Fruit fly (Drosophila melanogaster) whole organism, embryonic: ENCODE results near the gene yellow-g2.
A peak's percentile ranks its signal among the peaks of the same experiment; 100 is the strongest.

ENCODE experiments used
- Adf1 ChIP-seq: fragments of 200-800 bp; sonication (Bioruptor generic); IDR thresholded peaks from 2 replicates; pipeline ENCODE4 v1.3.6; 2022; ENCODE audit warnings: missing biosample characterization, missing genetic modification characterization
- Aef1 ChIP-seq: fragments of 200-800 bp; sonication (Bioruptor generic); IDR thresholded peaks from 3 replicates; pipeline ENCODE4 v1.3.6; 2022; ENCODE audit warnings: missing biosample characterization, missing genetic modification characterization
- BEAF-32 ChIP-seq: fragments of 200-800 bp; sonication (Bioruptor generic); optimal IDR thresholded peaks from 3 replicates; lab custom pipeline; 2017; ENCODE audit warnings: missing biosample characterization, missing genetic modification characterization, mild to moderate bottlenecking, moderate library complexity, missing genetic modification reagents
- CG10267 ChIP-seq: fragments of 200-800 bp; sonication (Bioruptor generic); optimal IDR thresholded peaks from 2 replicates; lab custom pipeline; 2018; ENCODE audit warnings: missing biosample characterization, mild to moderate bottlenecking, missing genetic modification characterization, moderate library complexity
- CG12659 ChIP-seq: fragments of 200-800 bp; sonication (Bioruptor generic); optimal IDR thresholded peaks from 3 replicates; lab custom pipeline; 2017; ENCODE audit warnings: mild to moderate bottlenecking, missing biosample characterization, missing genetic modification reagents, missing genetic modification characterization
- CG13123 ChIP-seq: fragments of 200-800 bp; sonication (Bioruptor generic); optimal IDR thresholded peaks from 2 replicates; lab custom pipeline; 2016; ENCODE audit warnings: missing biosample characterization, missing genetic modification characterization
- CG14710 ChIP-seq: fragments of 200-800 bp; sonication (Bioruptor generic); optimal IDR thresholded peaks from 3 replicates; lab custom pipeline; 2019; ENCODE audit warnings: missing biosample characterization, mild to moderate bottlenecking, missing genetic modification characterization, moderate library complexity
- CG17186 ChIP-seq: fragments of 200-800 bp; sonication (Bioruptor generic); optimal IDR thresholded peaks from 3 replicates; lab custom pipeline; 2017; ENCODE audit warnings: missing biosample characterization, missing genetic modification reagents, missing genetic modification characterization
- CG3847 ChIP-seq: fragments of 200-800 bp; sonication (Bioruptor generic); IDR thresholded peaks from 2 replicates; pipeline ENCODE4 v1.3.6; 2022; ENCODE audit warnings: missing biosample characterization, missing genetic modification characterization
- CG7963 ChIP-seq: fragments of 200-800 bp; sonication (Bioruptor generic); IDR thresholded peaks from 3 replicates; pipeline ENCODE4 v1.3.6; 2022; ENCODE audit warnings: missing biosample characterization, missing genetic modification characterization; ENCODE audit not compliant: partially characterized antibody
- CoRest ChIP-seq: fragments of 200-800 bp; sonication (Bioruptor generic); optimal IDR thresholded peaks from 3 replicates; lab custom pipeline; 2018; ENCODE audit warnings: missing biosample characterization, mild to moderate bottlenecking, missing genetic modification characterization, moderate library complexity
- Dp ChIP-seq: fragments of 200-800 bp; sonication (Bioruptor generic); optimal IDR thresholded peaks from 2 replicates; lab custom pipeline; 2018; ENCODE audit warnings: missing biosample characterization, mild to moderate bottlenecking, missing genetic modification characterization, moderate library complexity
- Ets97D ChIP-seq: fragments of 200-800 bp; sonication (Bioruptor generic); optimal IDR thresholded peaks from 3 replicates; lab custom pipeline; 2016; ENCODE audit warnings: missing biosample characterization, missing genetic modification characterization
- Hand ChIP-seq: fragments of 200-800 bp; sonication (Bioruptor generic); optimal IDR thresholded peaks from 2 replicates; lab custom pipeline; 2017; ENCODE audit warnings: mild to moderate bottlenecking, missing biosample characterization, missing genetic modification reagents, missing genetic modification characterization
- HmgD ChIP-seq: fragments of 200-800 bp; sonication (Bioruptor generic); optimal IDR thresholded peaks from 3 replicates; lab custom pipeline; 2016; ENCODE audit warnings: missing biosample characterization, missing genetic modification characterization
- Hmr ChIP-seq: fragments of 200-800 bp; sonication (Bioruptor generic); optimal IDR thresholded peaks from 3 replicates; lab custom pipeline; 2017; ENCODE audit warnings: mild to moderate bottlenecking, missing biosample characterization, missing genetic modification reagents, missing genetic modification characterization
- Hmx ChIP-seq: fragments of 200-800 bp; sonication (Bioruptor generic); optimal IDR thresholded peaks from 2 replicates; lab custom pipeline; 2016; ENCODE audit warnings: missing biosample characterization, missing genetic modification characterization
- MBD-R2 ChIP-seq: fragments of 200-800 bp; sonication (Bioruptor generic); IDR thresholded peaks from 2 replicates; pipeline ENCODE4 v1.3.6; 2022; ENCODE audit warnings: missing biosample characterization, missing genetic modification characterization
- Med ChIP-seq: fragments of 200-800 bp; sonication (Bioruptor generic); peaks from one replicate; lab custom pipeline; 2016; ENCODE audit warnings: missing biosample characterization, missing genetic modification characterization, mild to moderate bottlenecking, inconsistent platforms, moderate library complexity
- Sry-β ChIP-seq: fragments of 200-800 bp; sonication (Bioruptor generic); optimal IDR thresholded peaks from 2 replicates; lab custom pipeline; 2018; ENCODE audit warnings: missing biosample characterization, mild to moderate bottlenecking, missing genetic modification characterization, moderate library complexity
- Stat92E ChIP-seq, 3 experiments: fragments of >200 bp in 2 of 3; fragments of 200-800 bp in 1 of 3; sonication (Bioruptor generic) in 1 of 3; optimal IDR thresholded peaks; 2 replicates each; lab custom pipeline; 2017 to 2019; ENCODE audit warnings: missing biosample characterization in 3 of 3, missing genetic modification characterization in 3 of 3, mild to moderate bottlenecking in 1 of 3, moderate library complexity in 1 of 3
- Vsx1 ChIP-seq: fragments of 200-800 bp; sonication (Bioruptor generic); optimal IDR thresholded peaks from 2 replicates; lab custom pipeline; 2017; ENCODE audit warnings: missing biosample characterization, mild to moderate bottlenecking, missing genetic modification characterization, missing genetic modification reagents
- ato ChIP-seq: fragments of 200-800 bp; sonication (Bioruptor generic); IDR thresholded peaks from 2 replicates; pipeline ENCODE4 v1.3.6; 2022; ENCODE audit warnings: missing biosample characterization, missing genetic modification characterization; ENCODE audit not compliant: partially characterized antibody
- bowl ChIP-seq: fragments of 200-800 bp; sonication (Bioruptor generic); IDR thresholded peaks from 2 replicates; pipeline ENCODE4 v1.3.6; 2022; ENCODE audit warnings: missing biosample characterization, missing genetic modification characterization
- cad ChIP-seq: fragments of >200 bp; optimal IDR thresholded peaks from 2 replicates; lab custom pipeline; 2017; ENCODE audit warnings: missing biosample characterization, missing genetic modification characterization
- chn ChIP-seq: fragments of 200-800 bp; sonication (Bioruptor generic); optimal IDR thresholded peaks from 2 replicates; lab custom pipeline; 2016; ENCODE audit warnings: missing biosample characterization, missing genetic modification characterization
- da ChIP-seq: fragments of 200-800 bp; sonication (Bioruptor generic); optimal IDR thresholded peaks from 2 replicates; lab custom pipeline; 2016; ENCODE audit warnings: missing biosample characterization, missing genetic modification characterization
- eve ChIP-seq, 2 experiments: fragments of >200 bp; optimal IDR thresholded peaks; 2 replicates each; lab custom pipeline; 2017; ENCODE audit warnings: missing biosample characterization in 2 of 2, missing genetic modification characterization in 2 of 2
- gfzf ChIP-seq: fragments of 200-800 bp; sonication (Bioruptor generic); optimal IDR thresholded peaks from 2 replicates; lab custom pipeline; 2016; ENCODE audit warnings: missing biosample characterization, mild to moderate bottlenecking, missing genetic modification characterization, moderate library complexity
- grn ChIP-seq: fragments of 200-800 bp; sonication (Bioruptor generic); optimal IDR thresholded peaks from 3 replicates; lab custom pipeline; 2017; ENCODE audit warnings: missing biosample characterization, missing genetic modification characterization
- hkb ChIP-seq, 2 experiments: fragments of 200-800 bp in 1 of 2; fragments of >200 bp in 1 of 2; sonication (Bioruptor generic) in 1 of 2; IDR thresholded peaks in 1 of 2; optimal IDR thresholded peaks in 1 of 2; 2 replicates each; pipeline versions ENCODE4 v1.3.6 to Lab custom; 2017 to 2022; ENCODE audit warnings: missing biosample characterization in 1 of 2, missing genetic modification characterization in 1 of 2
- knrl ChIP-seq: fragments of 200-800 bp; sonication (Bioruptor generic); IDR thresholded peaks from 3 replicates; pipeline ENCODE4 v1.3.6; 2022; ENCODE audit warnings: missing biosample characterization, missing genetic modification characterization; ENCODE audit not compliant: partially characterized antibody
- phol ChIP-seq: fragments of 200-800 bp; sonication (Bioruptor generic); optimal IDR thresholded peaks from 3 replicates; lab custom pipeline; 2018; ENCODE audit warnings: missing biosample characterization, mild to moderate bottlenecking, missing genetic modification characterization, moderate library complexity
- sqz ChIP-seq: fragments of 200-800 bp; sonication (Bioruptor generic); optimal IDR thresholded peaks from 3 replicates; lab custom pipeline; 2018; ENCODE audit warnings: missing biosample characterization, mild to moderate bottlenecking, missing genetic modification characterization
- stwl ChIP-seq: fragments of 200-800 bp; sonication (Bioruptor generic); optimal IDR thresholded peaks from 3 replicates; lab custom pipeline; 2018; ENCODE audit warnings: missing biosample characterization, mild to moderate bottlenecking, missing genetic modification characterization, moderate library complexity
- trem ChIP-seq: fragments of 200-800 bp; optimal IDR thresholded peaks from 3 replicates; lab custom pipeline; 2019; ENCODE audit warnings: missing biosample characterization, mild to moderate bottlenecking, missing genetic modification characterization, moderate library complexity
- zen ChIP-seq: fragments of 200-800 bp; sonication (Bioruptor generic); optimal IDR thresholded peaks from 3 replicates; lab custom pipeline; 2018; ENCODE audit warnings: missing biosample characterization, mild to moderate bottlenecking, missing genetic modification characterization, moderate library complexity

The yellow-g2 gene

dm6 chr3L:2237034-2237433 lies 39.3 kb upstream of the yellow-g2 start, which contains the start of gene CG9018 (continued):
- TF ChIP-seq eve (GFP tag; optimal IDR thresholded peaks at IDR 0.05; lab: Kevin White, UChicago) (no peak), MBD-R2 (GFP tag; lab: Robert Waterston, UW) (0 out of 2 replicates have a peak, but pooled peaks have one; percentile 36), CG10267 (tag; lab: Kevin White, UChicago) (peak; percentile 56), CG14710 (tag; lab: Kevin White, UChicago) (peak; percentile 77), knrl (GFP tag; lab: Robert Waterston, UW) (peak; percentile 34; the same call in 1 of the 3 replicates), CG13123 (GFP tag; lab: Kevin White, UChicago) (no peak), CG17186 (GFP tag; lab: Kevin White, UChicago) (peak; percentile 16), CoRest (tag; lab: Kevin White, UChicago) (peak; percentile 56), CG7963 (0 out of 3 replicates have a peak, but pooled peaks have one; percentile 16), phol (peak; percentile 49), CG3847 (peak; percentile 68), Sry-β (GFP tag; lab: Kevin White, UChicago) (no peak), Hand (no peak), grn (GFP tag; lab: Kevin White, UChicago) (no peak), HmgD (GFP tag; lab: Kevin White, UChicago) (peak; percentile 42), sqz (GFP tag; lab: Kevin White, UChicago) (no peak), cad (GFP tag; lab: Kevin White, UChicago) (no peak), hkb (optimal IDR thresholded peaks at IDR 0.05; lab: Kevin White, UChicago) (peak; percentile 95), hkb (GFP tag; IDR thresholded peaks at IDR 0.05; lab: Robert Waterston, UW) (no peak), chn (GFP tag; lab: Kevin White, UChicago) (no peak), da (peak; percentile 37), Ets97D (GFP tag; lab: Kevin White, UChicago) (peak; percentile 58), stwl (tag; lab: Kevin White, UChicago) (peak; percentile 61), Vsx1 (GFP tag; lab: Kevin White, UChicago) (no peak), bowl (GFP tag; lab: Robert Waterston, UW) (no peak), BEAF-32 (GFP tag; lab: Kevin White, UChicago) (peak; percentile 50), Aef1 (GFP tag; lab: Robert Waterston, UW) (no peak), Dp (GFP tag; lab: Kevin White, UChicago) (peak; percentile 94), CG12659 (GFP tag; lab: Kevin White, UChicago) (peak; percentile 41), Hmx (no peak), trem (tag; lab: Kevin White, UChicago) (peak; percentile 74), zen (tag; lab: Kevin White, UChicago) (peak; percentile 20), Med (GFP tag; lab: Kevin White, UChicago) (peak; percentile 15), Stat92E (GFP tag; optimal IDR thresholded peaks at IDR 0.05; lab: Kevin White, UChicago) (peak in 1 of 3 experiments; percentile 9), ato (GFP tag; lab: Robert Waterston, UW) (peak; percentile 40; the same call in 1 of the 2 replicates), Adf1 (GFP tag; lab: Robert Waterston, UW) (no peak), gfzf (GFP tag; lab: Kevin White, UChicago) (peak; percentile 95), Hmr (GFP tag; lab: Kevin White, UChicago) (peak; percentile 33)
- TF ChIP-seq, all 482 proteins: peak for 52
